Fruit fly (Drosophila melanogaster) whole organism, embryonic: Measurements from ENCODE around the gene SCAR.

ENCODE experiments used
- BEAF-32 ChIP-seq: fragments of 200-800 bp; sonication (Bioruptor generic); optimal IDR thresholded peaks from 3 replicates; lab custom pipeline; 2017; ENCODE audit warnings: missing biosample characterization, missing genetic modification characterization, mild to moderate bottlenecking, moderate library complexity, missing genetic modification reagents
- Bgb ChIP-seq: fragments of 200-800 bp; sonication (Bioruptor generic); IDR thresholded peaks from 2 replicates; pipeline ENCODE4 v1.3.6; 2022; ENCODE audit warnings: missing biosample characterization, missing genetic modification characterization; ENCODE audit not compliant: partially characterized antibody
- CG10147 ChIP-seq: fragments of 200-800 bp; sonication (Bioruptor generic); optimal IDR thresholded peaks from 2 replicates; lab custom pipeline; 2019; ENCODE audit warnings: missing biosample characterization, mild to moderate bottlenecking, missing genetic modification characterization, moderate library complexity
- CG10267 ChIP-seq: fragments of 200-800 bp; sonication (Bioruptor generic); optimal IDR thresholded peaks from 2 replicates; lab custom pipeline; 2018; ENCODE audit warnings: missing biosample characterization, mild to moderate bottlenecking, missing genetic modification characterization, moderate library complexity
- CG10565 ChIP-seq: fragments of 200-800 bp; sonication (Bioruptor generic); optimal IDR thresholded peaks from 3 replicates; lab custom pipeline; 2016; ENCODE audit warnings: missing biosample characterization, mild to moderate bottlenecking, missing genetic modification characterization
- CG12236 ChIP-seq: fragments of 200-800 bp; sonication (Bioruptor generic); optimal IDR thresholded peaks from 2 replicates; lab custom pipeline; 2016; ENCODE audit warnings: missing biosample characterization, missing genetic modification characterization
- CG12391 ChIP-seq: fragments of 200-800 bp; sonication (Bioruptor generic); optimal IDR thresholded peaks from 3 replicates; lab custom pipeline; 2018; ENCODE audit warnings: missing biosample characterization, mild to moderate bottlenecking, missing genetic modification characterization, moderate library complexity
- CG12659 ChIP-seq: fragments of 200-800 bp; sonication (Bioruptor generic); optimal IDR thresholded peaks from 3 replicates; lab custom pipeline; 2017; ENCODE audit warnings: mild to moderate bottlenecking, missing biosample characterization, missing genetic modification reagents, missing genetic modification characterization
- CG13624 ChIP-seq: fragments of 200-800 bp; sonication (Bioruptor generic); optimal IDR thresholded peaks from 2 replicates; lab custom pipeline; 2016; ENCODE audit warnings: missing biosample characterization, missing genetic modification characterization
- CG15269 ChIP-seq: fragments of 200-800 bp; sonication (Bioruptor generic); optimal IDR thresholded peaks from 2 replicates; lab custom pipeline; 2018; ENCODE audit warnings: missing biosample characterization, mild to moderate bottlenecking, missing genetic modification characterization, moderate library complexity
- CG1603 ChIP-seq: fragments of 200-800 bp; sonication (Bioruptor generic); optimal IDR thresholded peaks from 2 replicates; lab custom pipeline; 2019; ENCODE audit warnings: missing biosample characterization, mild to moderate bottlenecking, missing genetic modification characterization, moderate library complexity
- CG16815 ChIP-seq: fragments of 200-800 bp; sonication (Bioruptor generic); optimal IDR thresholded peaks from 3 replicates; lab custom pipeline; 2017; ENCODE audit warnings: missing biosample characterization, mild to moderate bottlenecking, missing genetic modification characterization
- CG18262 ChIP-seq: fragments of 200-800 bp; optimal IDR thresholded peaks from 3 replicates; lab custom pipeline; 2019; ENCODE audit warnings: missing biosample characterization, mild to moderate bottlenecking, missing genetic modification characterization, moderate library complexity
- CG2120 ChIP-seq: fragments of 200-800 bp; sonication (Bioruptor generic); optimal IDR thresholded peaks from 3 replicates; lab custom pipeline; 2016; ENCODE audit warnings: missing biosample characterization, missing genetic modification characterization
- CG2712 ChIP-seq: fragments of 200-800 bp; optimal IDR thresholded peaks from 3 replicates; lab custom pipeline; 2019; ENCODE audit warnings: missing biosample characterization, mild to moderate bottlenecking, missing genetic modification characterization, moderate library complexity
- CG30403 ChIP-seq: fragments of 200-800 bp; sonication (Bioruptor generic); optimal IDR thresholded peaks from 3 replicates; lab custom pipeline; 2016; ENCODE audit warnings: missing biosample characterization, missing genetic modification characterization
- CG31365 ChIP-seq: fragments of 200-800 bp; sonication (Bioruptor generic); optimal IDR thresholded peaks from 2 replicates; lab custom pipeline; 2018; ENCODE audit warnings: missing biosample characterization, mild to moderate bottlenecking, missing genetic modification characterization
- CG3163 ChIP-seq: fragments of 200-800 bp; sonication (Bioruptor generic); optimal IDR thresholded peaks from 3 replicates; lab custom pipeline; 2016; ENCODE audit warnings: missing biosample characterization, missing genetic modification characterization
- CG33213 ChIP-seq: fragments of 200-800 bp; sonication (Bioruptor generic); optimal IDR thresholded peaks from 3 replicates; lab custom pipeline; 2016; ENCODE audit warnings: missing biosample characterization, missing genetic modification characterization
- CG34422 ChIP-seq: fragments of 200-800 bp; sonication (Bioruptor generic); IDR thresholded peaks from 3 replicates; pipeline ENCODE4 v1.3.6; 2022; ENCODE audit warnings: missing biosample characterization, missing genetic modification characterization
- CG42726 ChIP-seq: fragments of 200-800 bp; sonication (Bioruptor generic); IDR thresholded peaks from 2 replicates; pipeline ENCODE4 v1.3.6; 2022; ENCODE audit warnings: missing biosample characterization, missing genetic modification characterization; ENCODE audit not compliant: partially characterized antibody
- CG9797 ChIP-seq: fragments of 200-800 bp; sonication (Bioruptor generic); optimal IDR thresholded peaks from 3 replicates; lab custom pipeline; 2018; ENCODE audit warnings: missing biosample characterization, mild to moderate bottlenecking, missing genetic modification characterization
- Dbx ChIP-seq: fragments of 200-800 bp; sonication (Bioruptor generic); IDR thresholded peaks from 3 replicates; pipeline ENCODE4 v1.3.6; 2022; ENCODE audit warnings: missing biosample characterization, missing genetic modification characterization
- Dp ChIP-seq: fragments of 200-800 bp; sonication (Bioruptor generic); optimal IDR thresholded peaks from 2 replicates; lab custom pipeline; 2018; ENCODE audit warnings: missing biosample characterization, mild to moderate bottlenecking, missing genetic modification characterization, moderate library complexity
- HLH54F ChIP-seq: fragments of 200-800 bp; sonication (Bioruptor generic); optimal IDR thresholded peaks from 3 replicates; lab custom pipeline; 2016; ENCODE audit warnings: missing biosample characterization, missing genetic modification characterization
- HmgZ ChIP-seq: fragments of 200-800 bp; sonication (Bioruptor generic); optimal IDR thresholded peaks from 2 replicates; lab custom pipeline; 2018; ENCODE audit warnings: missing biosample characterization, mild to moderate bottlenecking, missing genetic modification characterization
- MBD-R2 ChIP-seq: fragments of 200-800 bp; sonication (Bioruptor generic); IDR thresholded peaks from 2 replicates; pipeline ENCODE4 v1.3.6; 2022; ENCODE audit warnings: missing biosample characterization, missing genetic modification characterization
- MESR4 ChIP-seq: fragments of 200-800 bp; sonication (Bioruptor generic); optimal IDR thresholded peaks from 2 replicates; lab custom pipeline; 2018; ENCODE audit warnings: missing biosample characterization, mild to moderate bottlenecking, missing genetic modification characterization, moderate library complexity
- Mad ChIP-seq: fragments of 200-800 bp; sonication (Bioruptor generic); optimal IDR thresholded peaks from 2 replicates; lab custom pipeline; 2016; ENCODE audit warnings: missing biosample characterization, missing genetic modification characterization
- Max ChIP-seq: fragments of 200-800 bp; sonication (Bioruptor generic); optimal IDR thresholded peaks from 2 replicates; lab custom pipeline; 2016; ENCODE audit warnings: missing biosample characterization, mild to moderate bottlenecking, missing genetic modification characterization
- NC2β ChIP-seq: fragments of 200-800 bp; sonication (Bioruptor generic); optimal IDR thresholded peaks from 2 replicates; lab custom pipeline; 2016; ENCODE audit warnings: missing biosample characterization, missing genetic modification characterization
- Neu2 ChIP-seq: fragments of 200-800 bp; sonication (Bioruptor generic); optimal IDR thresholded peaks from 3 replicates; lab custom pipeline; 2016; ENCODE audit warnings: missing biosample characterization, missing genetic modification characterization, borderline replicate concordance
- Nf-YA ChIP-seq: fragments of 200-800 bp; sonication (Bioruptor generic); IDR thresholded peaks from 2 replicates; pipeline ENCODE4 v1.3.6; 2022; ENCODE audit warnings: missing biosample characterization, missing genetic modification characterization
- Sry-δ ChIP-seq: fragments of 200-800 bp; sonication (Bioruptor generic); optimal IDR thresholded peaks from 2 replicates; lab custom pipeline; 2016; ENCODE audit warnings: missing biosample characterization, missing genetic modification characterization
- TFAM ChIP-seq: fragments of 200-800 bp; sonication (Bioruptor generic); optimal IDR thresholded peaks from 2 replicates; lab custom pipeline; 2017; ENCODE audit warnings: missing biosample characterization, missing genetic modification characterization, inconsistent platforms
- amos ChIP-seq: fragments of 200-800 bp; sonication (Bioruptor generic); IDR thresholded peaks from 2 replicates; pipeline ENCODE4 v1.3.6; 2022; ENCODE audit warnings: missing biosample characterization, missing genetic modification characterization; ENCODE audit not compliant: partially characterized antibody
- corto ChIP-seq: fragments of 200-800 bp; sonication (Bioruptor generic); optimal IDR thresholded peaks from 2 replicates; lab custom pipeline; 2016; ENCODE audit warnings: missing biosample characterization, mild to moderate bottlenecking, missing genetic modification characterization, moderate library complexity
- gfzf ChIP-seq: fragments of 200-800 bp; sonication (Bioruptor generic); optimal IDR thresholded peaks from 2 replicates; lab custom pipeline; 2016; ENCODE audit warnings: missing biosample characterization, mild to moderate bottlenecking, missing genetic modification characterization, moderate library complexity
- gt ChIP-seq: fragments of 200-800 bp; sonication (Bioruptor generic); IDR thresholded peaks from 2 replicates; pipeline ENCODE4 v1.3.6; 2022; ENCODE audit warnings: missing biosample characterization, missing genetic modification characterization
- jumu ChIP-seq: fragments of 200-800 bp; sonication (Bioruptor generic); optimal IDR thresholded peaks from 3 replicates; lab custom pipeline; 2016; ENCODE audit warnings: missing biosample characterization, missing genetic modification characterization
- knrl ChIP-seq: fragments of 200-800 bp; sonication (Bioruptor generic); IDR thresholded peaks from 3 replicates; pipeline ENCODE4 v1.3.6; 2022; ENCODE audit warnings: missing biosample characterization, missing genetic modification characterization; ENCODE audit not compliant: partially characterized antibody
- lilli ChIP-seq: fragments of 200-800 bp; sonication (Bioruptor generic); optimal IDR thresholded peaks from 3 replicates; lab custom pipeline; 2016; ENCODE audit warnings: missing biosample characterization, missing genetic modification characterization
- luna ChIP-seq: fragments of 200-800 bp; sonication (Bioruptor generic); optimal IDR thresholded peaks from 2 replicates; lab custom pipeline; 2016; ENCODE audit warnings: missing biosample characterization, missing genetic modification characterization
- onecut ChIP-seq: fragments of 200-800 bp; sonication (Bioruptor generic); IDR thresholded peaks from 2 replicates; pipeline ENCODE4 v1.3.6; 2022; ENCODE audit warnings: missing biosample characterization, missing genetic modification characterization
- psq ChIP-seq: fragments of 200-800 bp; sonication (Bioruptor generic); optimal IDR thresholded peaks from 2 replicates; lab custom pipeline; 2017; ENCODE audit warnings: missing biosample characterization, missing genetic modification characterization
- pzg ChIP-seq: fragments of 200-800 bp; sonication (Bioruptor generic); optimal IDR thresholded peaks from 3 replicates; lab custom pipeline; 2018; ENCODE audit warnings: missing biosample characterization, mild to moderate bottlenecking, missing genetic modification characterization, moderate library complexity
- sens ChIP-seq: fragments of 200-800 bp; sonication (Bioruptor generic); peaks from one replicate; lab custom pipeline; 2016; ENCODE audit warnings: missing biosample characterization, missing genetic modification characterization
- seq ChIP-seq: fragments of 200-800 bp; sonication (Bioruptor generic); IDR thresholded peaks from 2 replicates; pipeline ENCODE4 v1.3.6; 2022; ENCODE audit warnings: missing biosample characterization, missing genetic modification characterization
- twi ChIP-seq: fragments of 200-800 bp; optimal IDR thresholded peaks from 2 replicates; lab custom pipeline; 2019; ENCODE audit warnings: missing biosample characterization, mild to moderate bottlenecking, missing genetic modification characterization, moderate library complexity
- unc-4 ChIP-seq: fragments of 200-800 bp; sonication (Bioruptor generic); IDR thresholded peaks from 2 replicates; pipeline ENCODE4 v1.3.6; 2022; ENCODE audit warnings: missing biosample characterization, missing genetic modification characterization; ENCODE audit not compliant: partially characterized antibody
- zen2 ChIP-seq: fragments of 200-800 bp; sonication (Bioruptor generic); IDR thresholded peaks from 3 replicates; pipeline ENCODE4 v1.3.6; 2022; ENCODE audit warnings: missing biosample characterization, missing genetic modification characterization; ENCODE audit not compliant: partially characterized antibody

The SCAR gene

DNA sequence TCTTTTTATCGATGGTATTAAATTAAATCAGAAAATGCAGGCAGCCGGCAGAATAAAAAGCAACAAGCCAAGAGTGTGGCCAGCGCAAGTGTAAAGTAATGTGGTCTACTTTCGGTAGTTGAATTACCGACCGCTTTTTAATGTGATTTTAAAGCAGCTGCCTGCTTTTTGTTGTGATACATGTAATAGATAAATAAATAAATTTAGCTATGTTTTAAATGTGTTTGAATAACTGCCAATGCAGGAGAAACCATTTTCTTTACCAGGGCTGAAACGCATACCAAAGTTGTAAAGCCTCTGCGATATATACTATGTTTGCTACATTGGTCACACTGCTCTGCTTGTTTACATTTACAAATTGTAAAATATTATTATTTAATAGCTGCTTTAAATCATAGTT, 6.4 kb upstream of the SCAR start, which contains the start of the genes Tmem214 and YL-1 (continued):
- peak; percentile 44 for TF ChIP-seq CG2712 (tag; lab: Kevin White, UChicago)
- peak; percentile 22 for TF ChIP-seq MESR4 (GFP tag; lab: Kevin White, UChicago)
- TF ChIP-seq CG2120 (GFP tag; lab: Kevin White, UChicago) = peak; percentile 6
- peak; percentile 87 for TF ChIP-seq MBD-R2 (GFP tag; lab: Robert Waterston, UW)
- TF ChIP-seq luna (GFP tag; lab: Kevin White, UChicago) = no peak
- no peak for TF ChIP-seq jumu (GFP tag; lab: Kevin White, UChicago)
- TF ChIP-seq Max (GFP tag; lab: Kevin White, UChicago) = peak; percentile 38
- TF ChIP-seq CG1603 (tag; lab: Kevin White, UChicago) = peak; percentile 38
- TF ChIP-seq CG9797 (GFP tag; lab: Kevin White, UChicago) = peak; percentile 90
- TF ChIP-seq CG30403 (GFP tag; lab: Kevin White, UChicago) = peak; percentile 15
- no peak for TF ChIP-seq CG16815 (GFP tag; lab: Kevin White, UChicago)
- TF ChIP-seq CG10267 (tag; lab: Kevin White, UChicago) = peak; percentile 46
- peak; percentile 27 for TF ChIP-seq CG12391
- TF ChIP-seq unc-4 (GFP tag; lab: Robert Waterston, UW) = peak; percentile 66
- no peak for TF ChIP-seq CG3163 (GFP tag; lab: Kevin White, UChicago)
- peak; percentile 3 for TF ChIP-seq CG18262 (tag; lab: Kevin White, UChicago)
- TF ChIP-seq gfzf (GFP tag; lab: Kevin White, UChicago) = peak; percentile 81
- peak; percentile 51 for TF ChIP-seq amos
- peak; percentile 29 for TF ChIP-seq Sry-δ (GFP tag; lab: Kevin White, UChicago)
- peak; percentile 79 for TF ChIP-seq BEAF-32 (GFP tag; lab: Kevin White, UChicago)
- TF ChIP-seq lilli (GFP tag; lab: Kevin White, UChicago) = peak; percentile 5
- no peak for TF ChIP-seq CG10565
- peak; percentile 77 for TF ChIP-seq pzg (GFP tag; lab: Kevin White, UChicago)
- 0 out of 2 replicates have a peak, but pooled peaks have one; percentile 6 for TF ChIP-seq CG42726 (GFP tag; lab: Robert Waterston, UW)
- peak; percentile 68 for TF ChIP-seq knrl (GFP tag; lab: Robert Waterston, UW)
- peak; percentile 6 for TF ChIP-seq CG10147 (GFP tag; lab: Kevin White, UChicago)
- no peak for TF ChIP-seq Dbx (GFP tag; lab: Robert Waterston, UW)
- no peak for TF ChIP-seq CG13624 (GFP tag; lab: Kevin White, UChicago)
- TF ChIP-seq HLH54F = no peak
- no peak for TF ChIP-seq corto (GFP tag; lab: Kevin White, UChicago)
- TF ChIP-seq Neu2 = no peak
- TF ChIP-seq seq (GFP tag; lab: Robert Waterston, UW) = no peak
- TF ChIP-seq zen2 (GFP tag; lab: Robert Waterston, UW) = no peak
- TF ChIP-seq CG12236 (GFP tag; lab: Kevin White, UChicago) = no peak
- no peak for TF ChIP-seq psq (GFP tag; lab: Kevin White, UChicago)
- TF ChIP-seq Mad (GFP tag; lab: Kevin White, UChicago) = peak; percentile 21
- no peak for TF ChIP-seq CG34422 (GFP tag; lab: Robert Waterston, UW)
- TF ChIP-seq CG33213 = peak; percentile 10
- TF ChIP-seq CG15269 (tag; lab: Kevin White, UChicago) = no peak
- peak; percentile 1 for TF ChIP-seq NC2β (GFP tag; lab: Kevin White, UChicago)
- TF ChIP-seq twi (tag; lab: Kevin White, UChicago) = peak; percentile 3
- TF ChIP-seq Dp = peak; percentile 49
- peak; percentile 76 for TF ChIP-seq CG12659 (GFP tag; lab: Kevin White, UChicago)
- TF ChIP-seq TFAM (GFP tag; lab: Kevin White, UChicago) = no peak
- peak; percentile 79 for TF ChIP-seq sens (GFP tag; lab: Kevin White, UChicago)
- peak; percentile 42 for TF ChIP-seq Bgb
- no peak for TF ChIP-seq gt (GFP tag; lab: Robert Waterston, UW)
- TF ChIP-seq onecut (GFP tag; lab: Robert Waterston, UW) = no peak
- no peak for TF ChIP-seq CG31365
- TF ChIP-seq Nf-YA (GFP tag; lab: Robert Waterston, UW) = no peak
- peak; percentile 46 for TF ChIP-seq HmgZ (tag; lab: Kevin White, UChicago)
